Fruit fly (Drosophila melanogaster) whole organism, embryonic: ENCODE results near the gene Nepl18.

Source experiments
- Abd-B ChIP-seq: fragments of 200-800 bp; sonication (Bioruptor generic); optimal IDR thresholded peaks from 2 replicates; lab custom pipeline; 2018; ENCODE audit warnings: missing biosample characterization, mild to moderate bottlenecking, missing genetic modification characterization, moderate library complexity
- Adf1 ChIP-seq: fragments of 200-800 bp; sonication (Bioruptor generic); IDR thresholded peaks from 2 replicates; pipeline ENCODE4 v1.3.6; 2022; ENCODE audit warnings: missing biosample characterization, missing genetic modification characterization
- Asciz ChIP-seq: fragments of 200-800 bp; sonication (Bioruptor generic); optimal IDR thresholded peaks from 2 replicates; lab custom pipeline; 2017; ENCODE audit warnings: missing biosample characterization, mild to moderate bottlenecking, missing genetic modification characterization, missing genetic modification reagents
- Atf6 ChIP-seq: fragments of 200-800 bp; sonication (Bioruptor generic); IDR thresholded peaks from 2 replicates; pipeline ENCODE4 v1.3.6; 2022; ENCODE audit warnings: missing biosample characterization, missing genetic modification characterization
- B-H1 ChIP-seq: fragments of 200-800 bp; sonication (Bioruptor generic); IDR thresholded peaks from 3 replicates; pipeline ENCODE4 v1.3.6; 2022; ENCODE audit warnings: missing biosample characterization, missing genetic modification characterization
- Bgb ChIP-seq: fragments of 200-800 bp; sonication (Bioruptor generic); IDR thresholded peaks from 2 replicates; pipeline ENCODE4 v1.3.6; 2022; ENCODE audit warnings: missing biosample characterization, missing genetic modification characterization; ENCODE audit not compliant: partially characterized antibody
- CG10462 ChIP-seq: fragments of 200-800 bp; sonication (Bioruptor generic); optimal IDR thresholded peaks from 2 replicates; lab custom pipeline; 2016; ENCODE audit warnings: missing biosample characterization, missing genetic modification characterization
- CG10654 ChIP-seq: fragments of 200-800 bp; sonication (Bioruptor generic); optimal IDR thresholded peaks from 2 replicates; lab custom pipeline; 2016; ENCODE audit warnings: missing biosample characterization, missing genetic modification characterization
- CG11093 ChIP-seq: fragments of 200-800 bp; sonication (Bioruptor generic); IDR thresholded peaks from 3 replicates; pipeline ENCODE4 v1.3.6; 2022; ENCODE audit warnings: missing biosample characterization, missing genetic modification characterization
- CG11504 ChIP-seq: fragments of 200-800 bp; sonication (Bioruptor generic); optimal IDR thresholded peaks from 3 replicates; lab custom pipeline; 2019; ENCODE audit warnings: missing biosample characterization, mild to moderate bottlenecking, missing genetic modification characterization, moderate library complexity
- CG12071 ChIP-seq: fragments of 200-800 bp; sonication (Bioruptor generic); optimal IDR thresholded peaks from 3 replicates; lab custom pipeline; 2018; ENCODE audit warnings: missing biosample characterization, mild to moderate bottlenecking, missing genetic modification characterization
- CG12299 ChIP-seq: fragments of 200-800 bp; sonication (Bioruptor generic); optimal IDR thresholded peaks from 2 replicates; lab custom pipeline; 2018; ENCODE audit warnings: missing biosample characterization, mild to moderate bottlenecking, missing genetic modification characterization
- CG12659 ChIP-seq: fragments of 200-800 bp; sonication (Bioruptor generic); optimal IDR thresholded peaks from 3 replicates; lab custom pipeline; 2017; ENCODE audit warnings: mild to moderate bottlenecking, missing biosample characterization, missing genetic modification reagents, missing genetic modification characterization
- CG13624 ChIP-seq: fragments of 200-800 bp; sonication (Bioruptor generic); optimal IDR thresholded peaks from 2 replicates; lab custom pipeline; 2016; ENCODE audit warnings: missing biosample characterization, missing genetic modification characterization
- CG15011 ChIP-seq: fragments of 200-800 bp; sonication (Bioruptor generic); optimal IDR thresholded peaks from 3 replicates; lab custom pipeline; 2018; ENCODE audit warnings: missing biosample characterization, mild to moderate bottlenecking, missing genetic modification characterization
- CG15073 ChIP-seq: fragments of 200-800 bp; sonication (Bioruptor generic); optimal IDR thresholded peaks from 2 replicates; lab custom pipeline; 2016; ENCODE audit warnings: missing biosample characterization, missing genetic modification characterization
- CG15479 ChIP-seq: fragments of 200-800 bp; sonication (Bioruptor generic); optimal IDR thresholded peaks from 3 replicates; lab custom pipeline; 2019; ENCODE audit warnings: missing biosample characterization, mild to moderate bottlenecking, missing genetic modification characterization, moderate library complexity
- CG17568 ChIP-seq: fragments of 200-800 bp; sonication (Bioruptor generic); optimal IDR thresholded peaks from 2 replicates; lab custom pipeline; 2018; ENCODE audit warnings: missing biosample characterization, mild to moderate bottlenecking, missing genetic modification characterization, moderate library complexity
- CG18599 ChIP-seq: fragments of 200-800 bp; sonication (Bioruptor generic); optimal IDR thresholded peaks from 3 replicates; lab custom pipeline; 2017; ENCODE audit warnings: missing biosample characterization, missing genetic modification characterization, mild to moderate bottlenecking, moderate library complexity, missing genetic modification reagents
- CG2202 ChIP-seq: fragments of 200-800 bp; sonication (Bioruptor generic); optimal IDR thresholded peaks from 2 replicates; lab custom pipeline; 2018; ENCODE audit warnings: missing biosample characterization, mild to moderate bottlenecking, missing genetic modification characterization
- CG2875 ChIP-seq: fragments of 200-800 bp; sonication (Bioruptor generic); optimal IDR thresholded peaks from 2 replicates; lab custom pipeline; 2017; ENCODE audit warnings: missing biosample characterization, mild to moderate bottlenecking, missing genetic modification characterization, missing genetic modification reagents
- CG30403 ChIP-seq: fragments of 200-800 bp; sonication (Bioruptor generic); optimal IDR thresholded peaks from 3 replicates; lab custom pipeline; 2016; ENCODE audit warnings: missing biosample characterization, missing genetic modification characterization
- CG6272 ChIP-seq: fragments of 200-800 bp; sonication (Bioruptor generic); IDR thresholded peaks from 2 replicates; pipeline ENCODE4 v1.3.6; 2022; ENCODE audit warnings: missing biosample characterization, missing genetic modification characterization
- CG6654 ChIP-seq: fragments of 200-800 bp; sonication (Bioruptor generic); optimal IDR thresholded peaks from 2 replicates; lab custom pipeline; 2017; ENCODE audit warnings: missing biosample characterization, mild to moderate bottlenecking, missing genetic modification characterization
- CG6813 ChIP-seq: fragments of 200-800 bp; sonication (Bioruptor generic); optimal IDR thresholded peaks from 2 replicates; lab custom pipeline; 2017; ENCODE audit warnings: missing biosample characterization, missing genetic modification characterization, mild to moderate bottlenecking, moderate library complexity, missing genetic modification reagents
- CG7271 ChIP-seq: fragments of 200-800 bp; sonication (Bioruptor generic); optimal IDR thresholded peaks from 2 replicates; lab custom pipeline; 2018; ENCODE audit warnings: missing biosample characterization, mild to moderate bottlenecking, missing genetic modification characterization, moderate library complexity
- CG8478 ChIP-seq: fragments of >200 bp; optimal IDR thresholded peaks from 2 replicates; lab custom pipeline; 2018
- CG8765 ChIP-seq: fragments of 200-800 bp; sonication (Bioruptor generic); IDR thresholded peaks from 2 replicates; pipeline ENCODE4 v1.3.6; 2022; ENCODE audit warnings: missing biosample characterization, missing genetic modification characterization
- Dip3 ChIP-seq: fragments of 200-800 bp; sonication (Bioruptor generic); optimal IDR thresholded peaks from 3 replicates; lab custom pipeline; 2016; ENCODE audit warnings: missing biosample characterization, missing genetic modification characterization
- MBD-R2 ChIP-seq: fragments of 200-800 bp; sonication (Bioruptor generic); IDR thresholded peaks from 2 replicates; pipeline ENCODE4 v1.3.6; 2022; ENCODE audit warnings: missing biosample characterization, missing genetic modification characterization
- Mrtf ChIP-seq: fragments of 200-800 bp; sonication (Bioruptor generic); IDR thresholded peaks from 3 replicates; pipeline ENCODE4 v1.3.6; 2022; ENCODE audit warnings: missing biosample characterization, missing genetic modification characterization
- Opbp ChIP-seq: fragments of 200-800 bp; sonication (Bioruptor generic); IDR thresholded peaks from 3 replicates; pipeline ENCODE4 v1.3.6; 2022; ENCODE audit warnings: missing biosample characterization, missing genetic modification characterization; ENCODE audit not compliant: partially characterized antibody
- Optix ChIP-seq: fragments of 200-800 bp; sonication (Bioruptor generic); IDR thresholded peaks from 3 replicates; pipeline ENCODE4 v1.3.6; 2022; ENCODE audit warnings: missing biosample characterization, missing genetic modification characterization
- Sox102F ChIP-seq: fragments of 200-800 bp; sonication (Bioruptor generic); optimal IDR thresholded peaks from 2 replicates; lab custom pipeline; 2018; ENCODE audit warnings: missing biosample characterization, mild to moderate bottlenecking, missing genetic modification characterization, moderate library complexity
- Tbp ChIP-seq: fragments of >200 bp; optimal IDR thresholded peaks from 2 replicates; lab custom pipeline; 2018; ENCODE audit warnings: missing biosample characterization, missing genetic modification characterization
- Trl ChIP-seq, 3 experiments: fragments of >200 bp in 2 of 3; fragments of 200-800 bp in 1 of 3; sonication (Bioruptor generic) in 1 of 3; optimal IDR thresholded peaks; 2 replicates in 1 of 3; 3 replicates in 2 of 3; lab custom pipeline; 2016 to 2017; ENCODE audit warnings: missing biosample characterization in 1 of 3, missing genetic modification characterization in 1 of 3
- Usf ChIP-seq: fragments of 200-800 bp; sonication (Bioruptor generic); optimal IDR thresholded peaks from 2 replicates; lab custom pipeline; 2017; ENCODE audit warnings: missing genotype, missing biosample characterization, missing genetic modification characterization
- Xrp1 ChIP-seq: fragments of 200-800 bp; sonication (Bioruptor generic); IDR thresholded peaks from 2 replicates; pipeline ENCODE4 v1.3.6; 2022; ENCODE audit warnings: missing biosample characterization, missing genetic modification characterization
- ab ChIP-seq: fragments of 200-800 bp; sonication (Bioruptor generic); optimal IDR thresholded peaks from 2 replicates; lab custom pipeline; 2016; ENCODE audit warnings: missing biosample characterization, missing genetic modification characterization
- bigmax ChIP-seq: fragments of 200-800 bp; sonication (Bioruptor generic); optimal IDR thresholded peaks from 2 replicates; lab custom pipeline; 2018; ENCODE audit warnings: missing biosample characterization, mild to moderate bottlenecking, missing genetic modification characterization
- cato ChIP-seq: fragments of 200-800 bp; sonication (Bioruptor generic); optimal IDR thresholded peaks from 2 replicates; lab custom pipeline; 2016; ENCODE audit warnings: missing biosample characterization, missing genetic modification characterization, borderline replicate concordance
- caup ChIP-seq: fragments of 200-800 bp; sonication (Bioruptor generic); optimal IDR thresholded peaks from 3 replicates; lab custom pipeline; 2017; ENCODE audit warnings: missing biosample characterization, mild to moderate bottlenecking, missing genetic modification characterization, moderate library complexity; ENCODE audit not compliant: severe bottlenecking
- chinmo ChIP-seq: fragments of 200-800 bp; sonication (Bioruptor generic); IDR thresholded peaks from 4 replicates; pipeline ENCODE4 v1.3.6; 2022; ENCODE audit warnings: missing biosample characterization, missing genetic modification characterization; ENCODE audit not compliant: partially characterized antibody
- ems ChIP-seq: fragments of 200-800 bp; sonication (Bioruptor generic); optimal IDR thresholded peaks from 3 replicates; lab custom pipeline; 2016; ENCODE audit warnings: missing biosample characterization, missing genetic modification characterization
- fd96Cb ChIP-seq: fragments of 200-800 bp; sonication (Bioruptor generic); optimal IDR thresholded peaks from 2 replicates; lab custom pipeline; 2018; ENCODE audit warnings: missing biosample characterization, mild to moderate bottlenecking, missing genetic modification characterization, moderate library complexity
- gro ChIP-seq: fragments of 200-800 bp; sonication (Bioruptor generic); optimal IDR thresholded peaks from 2 replicates; lab custom pipeline; 2016; ENCODE audit warnings: missing biosample characterization, missing genetic modification characterization
- gt ChIP-seq: fragments of 200-800 bp; sonication (Bioruptor generic); IDR thresholded peaks from 2 replicates; pipeline ENCODE4 v1.3.6; 2022; ENCODE audit warnings: missing biosample characterization, missing genetic modification characterization
- h ChIP-seq: fragments of >200 bp; optimal IDR thresholded peaks from 2 replicates; lab custom pipeline; 2017
- jigr1 ChIP-seq: fragments of 200-800 bp; sonication (Bioruptor generic); IDR thresholded peaks from 3 replicates; pipeline ENCODE4 v1.3.6; 2022; ENCODE audit warnings: missing biosample characterization, missing genetic modification characterization
- luna ChIP-seq: fragments of 200-800 bp; sonication (Bioruptor generic); optimal IDR thresholded peaks from 2 replicates; lab custom pipeline; 2016; ENCODE audit warnings: missing biosample characterization, missing genetic modification characterization
- seq ChIP-seq: fragments of 200-800 bp; sonication (Bioruptor generic); IDR thresholded peaks from 2 replicates; pipeline ENCODE4 v1.3.6; 2022; ENCODE audit warnings: missing biosample characterization, missing genetic modification characterization

The Nepl18 gene

dm6 chr3R:28904174-28904573 lies 28.8 kb downstream of the Nepl18 start (continued):
- TF ChIP-seq ab (GFP tag; lab: Kevin White, UChicago) (no peak), Xrp1 (peak; percentile 62; the same call in 1 of the 2 replicates), gt (GFP tag; lab: Robert Waterston, UW) (no peak), chinmo (no peak), CG18599 (GFP tag; lab: Kevin White, UChicago) (peak; percentile 4), B-H1 (GFP tag; lab: Robert Waterston, UW) (peak; percentile 29; the same call in 1 of the 3 replicates), CG10462 (GFP tag; lab: Kevin White, UChicago) (no peak), jigr1 (peak; percentile 42; the same call in 2 of the 3 replicates), cato (no peak), MBD-R2 (no peak), CG11093 (GFP tag; lab: Robert Waterston, UW) (peak; percentile 58; the same call in 2 of the 3 replicates), CG12299 (tag; lab: Kevin White, UChicago) (no peak), ems (GFP tag; lab: Kevin White, UChicago) (no peak), caup (GFP tag; lab: Kevin White, UChicago) (no peak), Tbp (GFP tag; lab: Kevin White, UChicago) (no peak), CG15073 (GFP tag; lab: Kevin White, UChicago) (no peak), CG17568 (GFP tag; lab: Kevin White, UChicago) (no peak), Mrtf (GFP tag; lab: Robert Waterston, UW) (no peak), fd96Cb (tag; lab: Kevin White, UChicago) (peak; percentile 58), Opbp (GFP tag; lab: Robert Waterston, UW) (no peak), CG6813 (no peak), Atf6 (GFP tag; lab: Robert Waterston, UW) (0 out of 2 replicates have a peak, but pooled peaks have one; percentile 18), luna (GFP tag; lab: Kevin White, UChicago) (no peak), CG8765 (no peak), h (lab: Kevin White, UChicago) (no peak), gro (GFP tag; lab: Kevin White, UChicago) (no peak), CG6654 (GFP tag; lab: Kevin White, UChicago) (no peak), Trl (optimal IDR thresholded peaks at IDR 0.05; lab: Kevin White, UChicago) (no peak), Trl (GFP tag; optimal IDR thresholded peaks at IDR 0.05; lab: Kevin White, UChicago) (no peak), CG30403 (GFP tag; lab: Kevin White, UChicago) (peak; percentile 6), CG11504 (tag; lab: Kevin White, UChicago) (peak; percentile 68), CG12071 (GFP tag; lab: Kevin White, UChicago) (peak; percentile 38), CG6272 (GFP tag; lab: Robert Waterston, UW) (no peak), bigmax (GFP tag; lab: Kevin White, UChicago) (no peak), Usf (GFP tag; lab: Kevin White, UChicago) (no peak), Bgb (no peak), CG2202 (no peak), Sox102F (GFP tag; lab: Kevin White, UChicago) (peak; percentile 79), CG10654 (GFP tag; lab: Kevin White, UChicago) (peak; percentile 3), CG15479 (GFP tag; lab: Kevin White, UChicago) (no peak), CG15011 (GFP tag; lab: Kevin White, UChicago) (no peak), Abd-B (no peak), CG8478 (lab: Kevin White, UChicago) (no peak), CG12659 (GFP tag; lab: Kevin White, UChicago) (peak; percentile 9), Dip3 (GFP tag; lab: Kevin White, UChicago) (no peak), Adf1 (GFP tag; lab: Robert Waterston, UW) (no peak), Optix (no peak), CG13624 (GFP tag; lab: Kevin White, UChicago) (no peak), CG2875 (GFP tag; lab: Kevin White, UChicago) (no peak), seq (GFP tag; lab: Robert Waterston, UW) (no peak), CG7271 (tag; lab: Kevin White, UChicago) (no peak), Asciz (GFP tag; lab: Kevin White, UChicago) (peak; percentile 45)
